Worm (Caenorhabditis elegans) whole organism, late embryonic: ENCODE measurements around the gene C11H1.5.

Experiments
- F13H6.1 ChIP-seq: sonication (generic microtip); optimal IDR thresholded peaks from 2 replicates; lab custom pipeline; 2016; ENCODE audit warnings: missing genetic modification characterization, missing compliant biosample characterization
- K09A11.1 ChIP-seq: sonication (generic microtip); optimal IDR thresholded peaks from 2 replicates; lab custom pipeline; 2017; ENCODE audit warnings: antibody characterized with exemption, mild to moderate bottlenecking, missing genetic modification characterization, missing compliant biosample characterization; ENCODE audit not compliant: insufficient read depth
- ahr-1 ChIP-seq: sonication (generic microtip); optimal IDR thresholded peaks from 2 replicates; lab custom pipeline; 2016; ENCODE audit warnings: missing genetic modification characterization, missing compliant biosample characterization
- ceh-14 ChIP-seq: sonication (generic microtip); optimal IDR thresholded peaks from 2 replicates; lab custom pipeline; 2016; ENCODE audit warnings: missing genotype, missing genetic modification characterization, missing compliant biosample characterization
- ceh-18 ChIP-seq: sonication (generic microtip); optimal IDR thresholded peaks from 2 replicates; lab custom pipeline; 2016; ENCODE audit warnings: missing genetic modification characterization, missing compliant biosample characterization
- ceh-19 ChIP-seq: fragments of 200-800 bp; sonication (Bioruptor generic); optimal IDR thresholded peaks from 2 replicates; lab custom pipeline; 2018; ENCODE audit warnings: mild to moderate bottlenecking, missing genetic modification characterization, missing compliant biosample characterization
- ceh-22 ChIP-seq: sonication (generic microtip); optimal IDR thresholded peaks from 2 replicates; lab custom pipeline; 2017; ENCODE audit warnings: missing biosample characterization, missing genetic modification characterization
- ceh-24 ChIP-seq: sonication (generic microtip); optimal IDR thresholded peaks from 2 replicates; lab custom pipeline; 2016; ENCODE audit warnings: mild to moderate bottlenecking, missing genetic modification characterization, missing compliant biosample characterization
- ceh-30 ChIP-seq: fragments of 150-350 bp; optimal IDR thresholded peaks from 2 replicates; lab custom pipeline; 2014; ENCODE audit warnings: missing biosample characterization, missing genetic modification characterization
- ceh-34 ChIP-seq: sonication (generic microtip); optimal IDR thresholded peaks from 2 replicates; lab custom pipeline; 2016; ENCODE audit warnings: mild to moderate bottlenecking, missing genetic modification characterization, missing compliant biosample characterization
- ceh-45 ChIP-seq: fragments of 200-800 bp; sonication (Bioruptor generic); IDR thresholded peaks from 2 replicates; pipeline ENCODE4 v1.3.6; 2022; ENCODE audit warnings: missing genetic modification reagents, missing genetic modification characterization, missing compliant biosample characterization
- ceh-48 ChIP-seq: sonication (generic microtip); optimal IDR thresholded peaks from 2 replicates; lab custom pipeline; 2016; ENCODE audit warnings: missing genetic modification characterization, inconsistent platforms, missing compliant biosample characterization
- ceh-6 ChIP-seq: fragments of 200-800 bp; sonication (Bioruptor generic); optimal IDR thresholded peaks from 2 replicates; lab custom pipeline; 2018; ENCODE audit warnings: mild to moderate bottlenecking, missing genetic modification characterization, missing compliant biosample characterization
- dmd-4 ChIP-seq: sonication (generic microtip); optimal IDR thresholded peaks from 2 replicates; lab custom pipeline; 2016; ENCODE audit warnings: borderline replicate concordance, missing genetic modification characterization, missing compliant biosample characterization
- dve-1 ChIP-seq: sonication (generic microtip); optimal IDR thresholded peaks from 2 replicates; lab custom pipeline; 2017; ENCODE audit warnings: antibody characterized with exemption, mild to moderate bottlenecking, missing genetic modification characterization, missing compliant biosample characterization
- elt-2 ChIP-seq: sonication (generic microtip); optimal IDR thresholded peaks from 2 replicates; lab custom pipeline; 2016; ENCODE audit warnings: missing genetic modification reagents, missing genetic modification characterization, missing compliant biosample characterization
- elt-4 ChIP-seq: sonication (generic microtip); optimal IDR thresholded peaks from 2 replicates; lab custom pipeline; 2016; ENCODE audit warnings: missing genetic modification characterization, missing compliant biosample characterization
- fax-1 ChIP-seq: sonication (generic microtip); optimal IDR thresholded peaks from 2 replicates; lab custom pipeline; 2016; ENCODE audit warnings: missing genotype, missing genetic modification characterization, missing compliant biosample characterization
- fkh-10 ChIP-seq: fragments of 150-350 bp; optimal IDR thresholded peaks from 2 replicates; lab custom pipeline; 2014; ENCODE audit warnings: missing biosample characterization, missing genetic modification reagents, missing genetic modification characterization
- gmeb-2 ChIP-seq: sonication (generic microtip); optimal IDR thresholded peaks from 2 replicates; lab custom pipeline; 2016; ENCODE audit warnings: missing genetic modification characterization, inconsistent platforms, missing compliant biosample characterization
- hlh-13 ChIP-seq: fragments of 200-800 bp; sonication (Bioruptor generic); optimal IDR thresholded peaks from 2 replicates; lab custom pipeline; 2018; ENCODE audit warnings: mild to moderate bottlenecking, missing genetic modification characterization, missing compliant biosample characterization
- hlh-15 ChIP-seq: sonication (generic microtip); optimal IDR thresholded peaks from 2 replicates; lab custom pipeline; 2016; ENCODE audit warnings: missing genetic modification characterization, missing compliant biosample characterization
- hlh-6 ChIP-seq: sonication (generic microtip); optimal IDR thresholded peaks from 2 replicates; lab custom pipeline; 2016; ENCODE audit warnings: missing genotype, missing genetic modification characterization, missing compliant biosample characterization
- hlh-8 ChIP-seq: sonication (generic microtip); optimal IDR thresholded peaks from 2 replicates; lab custom pipeline; 2016; ENCODE audit warnings: missing genotype, missing genetic modification characterization, missing compliant biosample characterization
- lin-11 ChIP-seq: fragments of 200-800 bp; sonication (Bioruptor generic); optimal IDR thresholded peaks from 2 replicates; lab custom pipeline; 2018; ENCODE audit warnings: mild to moderate bottlenecking, missing genetic modification characterization, missing compliant biosample characterization
- mec-3 ChIP-seq: sonication (generic microtip); optimal IDR thresholded peaks from 2 replicates; lab custom pipeline; 2016; ENCODE audit warnings: borderline replicate concordance, missing genetic modification characterization, missing compliant biosample characterization
- nhr-11 ChIP-seq: fragments of 150-350 bp; optimal IDR thresholded peaks from 2 replicates; lab custom pipeline; 2014; ENCODE audit warnings: missing biosample characterization, missing genetic modification characterization
- pax-1 ChIP-seq: fragments of 150-350 bp; optimal IDR thresholded peaks from 2 replicates; lab custom pipeline; 2014; ENCODE audit warnings: missing biosample characterization, missing genetic modification characterization
- pha-2 ChIP-seq: sonication (generic microtip); optimal IDR thresholded peaks from 2 replicates; lab custom pipeline; 2017; ENCODE audit warnings: mild to moderate bottlenecking, missing genetic modification characterization, missing compliant biosample characterization
- pha-4 ChIP-seq: fragments of 150-350 bp; optimal IDR thresholded peaks from 2 replicates; lab custom pipeline; 2018; ENCODE audit warnings: missing biosample characterization, missing genetic modification reagents, missing genetic modification characterization
- ref-2 ChIP-seq: sonication (generic microtip); optimal IDR thresholded peaks from 2 replicates; lab custom pipeline; 2016; ENCODE audit warnings: missing genetic modification characterization, missing compliant biosample characterization
- rnt-1 ChIP-seq: sonication (generic microtip); optimal IDR thresholded peaks from 2 replicates; lab custom pipeline; 2016; ENCODE audit warnings: missing genetic modification characterization, missing compliant biosample characterization
- sdc-2 ChIP-seq: sonication (generic microtip); optimal IDR thresholded peaks from 2 replicates; lab custom pipeline; 2016; ENCODE audit warnings: missing genotype, missing genetic modification characterization, missing compliant biosample characterization
- sox-2 ChIP-seq: fragments of 200-800 bp; sonication (Bioruptor generic); IDR thresholded peaks from 2 replicates; pipeline ENCODE4 v1.3.6; 2022; ENCODE audit warnings: missing genetic modification reagents, missing genetic modification characterization, missing compliant biosample characterization
- sox-4 ChIP-seq: sonication (generic microtip); optimal IDR thresholded peaks from 2 replicates; lab custom pipeline; 2017; ENCODE audit warnings: mild to moderate bottlenecking, missing genetic modification characterization, inconsistent platforms, missing compliant biosample characterization
- syd-9 ChIP-seq: sonication (generic microtip); optimal IDR thresholded peaks from 2 replicates; lab custom pipeline; 2016; ENCODE audit warnings: mild to moderate bottlenecking, missing genetic modification characterization, moderate library complexity, missing compliant biosample characterization
- tbx-2 ChIP-seq: sonication (generic microtip); optimal IDR thresholded peaks from 2 replicates; lab custom pipeline; 2016; ENCODE audit warnings: missing genetic modification characterization, missing compliant biosample characterization
- tbx-7 ChIP-seq: sonication (generic microtip); optimal IDR thresholded peaks from 2 replicates; lab custom pipeline; 2016; ENCODE audit warnings: missing genotype, missing genetic modification characterization, missing compliant biosample characterization
- ttx-3 ChIP-seq: sonication (generic microtip); optimal IDR thresholded peaks from 2 replicates; lab custom pipeline; 2016; ENCODE audit warnings: missing genetic modification reagents, missing genetic modification characterization, missing compliant biosample characterization
- unc-55 ChIP-seq: sonication (generic microtip); optimal IDR thresholded peaks from 2 replicates; lab custom pipeline; 2017; ENCODE audit warnings: missing biosample characterization, missing genetic modification reagents, missing genetic modification characterization
- unc-86 ChIP-seq: sonication (generic microtip); optimal IDR thresholded peaks from 2 replicates; lab custom pipeline; 2016; ENCODE audit warnings: missing genetic modification characterization, missing compliant biosample characterization
- zip-5 ChIP-seq: sonication (generic microtip); optimal IDR thresholded peaks from 2 replicates; lab custom pipeline; 2016; ENCODE audit warnings: missing genetic modification characterization, missing compliant biosample characterization

C11H1.5 gene

ce11 chrX:14292632-14293031 lies 10.3 kb downstream of the C11H1.5 start (continued):
- TF ChIP-seq ceh-34 (peak; percentile 44), sox-4 (tag; lab: Kevin White, UChicago) (no peak), ceh-6 (GFP tag; lab: Kevin White, UChicago) (no peak), hlh-15 (tag; lab: Kevin White, UChicago) (no peak), ahr-1 (tag; lab: Kevin White, UChicago) (no peak), hlh-8 (tag; lab: Kevin White, UChicago) (no peak), ceh-30 (tag; lab: Kevin White, UChicago) (no peak), ceh-14 (tag; lab: Kevin White, UChicago) (no peak), pha-2 (no peak), F13H6.1 (tag; lab: Kevin White, UChicago) (no peak), ceh-19 (GFP tag; lab: Kevin White, UChicago) (no peak), sdc-2 (tag; lab: Kevin White, UChicago) (no peak), rnt-1 (peak; percentile 56), gmeb-2 (tag; lab: Kevin White, UChicago) (no peak)

ce11 chrX:14289993-14290392 lies 13.0 kb downstream of the C11H1.5 start:
- TF ChIP-seq ceh-22 (tag; lab: Kevin White, UChicago) (no peak), mec-3 (peak; percentile 44), ceh-6 (GFP tag; lab: Kevin White, UChicago) (no peak), unc-55 (GFP tag; lab: Kevin White, UChicago) (no peak)

- TF ChIP-seq ceh-45 (GFP tag; lab: Robert Waterston, UW) (no peak), pax-1 (no peak), mec-3 (no peak), sox-2 (GFP tag; lab: Robert Waterston, UW) (no peak), tbx-2 (tag; lab: Kevin White, UChicago) (peak; percentile 6), ref-2 (no peak), hlh-8 (tag; lab: Kevin White, UChicago) (no peak), unc-86 (tag; lab: Kevin White, UChicago) (no peak), pha-4 (no peak), ceh-48 (tag; lab: Kevin White, UChicago) (no peak), dmd-4 (tag; lab: Kevin White, UChicago) (no peak), ceh-18 (tag; lab: Kevin White, UChicago) (peak; percentile 74), K09A11.1 (tag; lab: Kevin White, UChicago) (no peak), dve-1 (tag; lab: Kevin White, UChicago) (no peak), tbx-7 (tag; lab: Kevin White, UChicago) (no peak), ahr-1 (tag; lab: Kevin White, UChicago) (no peak), sdc-2 (tag; lab: Kevin White, UChicago) (no peak), fkh-10 (no peak), ceh-22 (tag; lab: Kevin White, UChicago) (no peak), ceh-34 (no peak), nhr-11 (tag; lab: Kevin White, UChicago) (no peak), unc-55 (GFP tag; lab: Kevin White, UChicago) (peak; percentile 76), rnt-1 (peak; percentile 98), ttx-3 (tag; lab: Kevin White, UChicago) (no peak), lin-11 (tag; lab: Kevin White, UChicago) (no peak), hlh-6 (tag; lab: Kevin White, UChicago) (no peak), hlh-13 (GFP tag; lab: Kevin White, UChicago) (no peak), fax-1 (tag; lab: Kevin White, UChicago) (no peak), gmeb-2 (tag; lab: Kevin White, UChicago) (no peak), ceh-19 (GFP tag; lab: Kevin White, UChicago) (no peak), ceh-24 (tag; lab: Kevin White, UChicago) (no peak), ceh-30 (tag; lab: Kevin White, UChicago) (no peak), zip-5 (tag; lab: Kevin White, UChicago) (no peak), syd-9 (tag; lab: Kevin White, UChicago) (no peak), elt-2 (tag; lab: Kevin White, UChicago) (no peak), elt-4 (tag; lab: Kevin White, UChicago) (no peak)
Observed at ce11 chrX:14287888-14288287, 15.1 kb downstream of the C11H1.5 start.
